Fruit fly (Drosophila melanogaster) whole organism, embryonic: ENCODE measurements around the gene CG8136.
A peak's percentile ranks its signal among the peaks of the same experiment; 100 is the strongest.

Experiments
- Abd-B ChIP-seq: fragments of 200-800 bp; sonication (Bioruptor generic); optimal IDR thresholded peaks from 2 replicates; lab custom pipeline; 2018; ENCODE audit warnings: missing biosample characterization, mild to moderate bottlenecking, missing genetic modification characterization, moderate library complexity
- B-H2 ChIP-seq: fragments of 200-800 bp; sonication (Bioruptor generic); optimal IDR thresholded peaks from 2 replicates; lab custom pipeline; 2018; ENCODE audit warnings: missing biosample characterization, mild to moderate bottlenecking, missing genetic modification characterization
- CG11560 ChIP-seq: fragments of 200-800 bp; sonication (Bioruptor generic); IDR thresholded peaks from 3 replicates; pipeline ENCODE4 v1.3.6; 2022; ENCODE audit warnings: missing biosample characterization, missing genetic modification characterization
- CG12299 ChIP-seq: fragments of 200-800 bp; sonication (Bioruptor generic); optimal IDR thresholded peaks from 2 replicates; lab custom pipeline; 2018; ENCODE audit warnings: missing biosample characterization, mild to moderate bottlenecking, missing genetic modification characterization
- CG12744 ChIP-seq: fragments of 200-800 bp; sonication (Bioruptor generic); optimal IDR thresholded peaks from 2 replicates; lab custom pipeline; 2016; ENCODE audit warnings: missing biosample characterization, missing genetic modification characterization
- CG12769 ChIP-seq: fragments of 200-800 bp; sonication (Bioruptor generic); optimal IDR thresholded peaks from 2 replicates; lab custom pipeline; 2019; ENCODE audit warnings: missing biosample characterization, mild to moderate bottlenecking, missing genetic modification characterization, moderate library complexity
- CG13424 ChIP-seq: fragments of 200-800 bp; sonication (Bioruptor generic); optimal IDR thresholded peaks from 2 replicates; lab custom pipeline; 2019; ENCODE audit warnings: missing biosample characterization, mild to moderate bottlenecking, missing genetic modification characterization, moderate library complexity
- CG14667 ChIP-seq: fragments of 200-800 bp; sonication (Bioruptor generic); IDR thresholded peaks from 2 replicates; pipeline ENCODE4 v1.3.6; 2022; ENCODE audit warnings: missing biosample characterization, missing genetic modification characterization
- CG15514 ChIP-seq: fragments of 200-800 bp; sonication (Bioruptor generic); optimal IDR thresholded peaks from 3 replicates; lab custom pipeline; 2017; ENCODE audit warnings: missing biosample characterization, missing genetic modification characterization, mild to moderate bottlenecking, moderate library complexity, missing genetic modification reagents
- CG17361 ChIP-seq: fragments of 200-800 bp; sonication (Bioruptor generic); IDR thresholded peaks from 3 replicates; pipeline ENCODE4 v1.3.6; 2022; ENCODE audit warnings: missing biosample characterization, missing genetic modification characterization
- CG18011 ChIP-seq: fragments of 200-800 bp; sonication (Bioruptor generic); optimal IDR thresholded peaks from 2 replicates; lab custom pipeline; 2017; ENCODE audit warnings: missing biosample characterization, missing genetic modification characterization, mild to moderate bottlenecking, moderate library complexity, missing genotype
- CG2116 ChIP-seq: fragments of 200-800 bp; sonication (Bioruptor generic); optimal IDR thresholded peaks from 3 replicates; lab custom pipeline; 2018; ENCODE audit warnings: missing biosample characterization, mild to moderate bottlenecking, missing genetic modification characterization
- CG33213 ChIP-seq: fragments of 200-800 bp; sonication (Bioruptor generic); optimal IDR thresholded peaks from 3 replicates; lab custom pipeline; 2016; ENCODE audit warnings: missing biosample characterization, missing genetic modification characterization
- CG3407 ChIP-seq: fragments of 200-800 bp; sonication (Bioruptor generic); optimal IDR thresholded peaks from 2 replicates; lab custom pipeline; 2018; ENCODE audit warnings: missing biosample characterization, mild to moderate bottlenecking, missing genetic modification characterization
- CG4404 ChIP-seq: fragments of 200-800 bp; sonication (Bioruptor generic); IDR thresholded peaks from 2 replicates; pipeline ENCODE4 v1.3.6; 2022; ENCODE audit warnings: missing biosample characterization, missing genetic modification characterization
- CG7786 ChIP-seq: fragments of 200-800 bp; sonication (Bioruptor generic); optimal IDR thresholded peaks from 2 replicates; lab custom pipeline; 2016; ENCODE audit warnings: missing biosample characterization, missing genetic modification characterization
- CG9727 ChIP-seq: fragments of 200-800 bp; sonication (Bioruptor generic); optimal IDR thresholded peaks from 3 replicates; lab custom pipeline; 2017; ENCODE audit warnings: missing biosample characterization, mild to moderate bottlenecking, missing genetic modification characterization
- CG9817 ChIP-seq: fragments of 200-800 bp; sonication (Bioruptor generic); optimal IDR thresholded peaks from 2 replicates; lab custom pipeline; 2018; ENCODE audit warnings: missing biosample characterization, mild to moderate bottlenecking, missing genetic modification characterization, moderate library complexity
- CoRest ChIP-seq: fragments of 200-800 bp; sonication (Bioruptor generic); optimal IDR thresholded peaks from 3 replicates; lab custom pipeline; 2018; ENCODE audit warnings: missing biosample characterization, mild to moderate bottlenecking, missing genetic modification characterization, moderate library complexity
- Dek ChIP-seq: fragments of 200-800 bp; sonication (Bioruptor generic); optimal IDR thresholded peaks from 3 replicates; lab custom pipeline; 2019; ENCODE audit warnings: missing biosample characterization, mild to moderate bottlenecking, missing genetic modification characterization, moderate library complexity
- HHEX ChIP-seq: fragments of 200-800 bp; sonication (Bioruptor generic); optimal IDR thresholded peaks from 3 replicates; lab custom pipeline; 2017; ENCODE audit warnings: missing biosample characterization, mild to moderate bottlenecking, missing genetic modification characterization, missing genetic modification reagents
- Hmr ChIP-seq: fragments of 200-800 bp; sonication (Bioruptor generic); optimal IDR thresholded peaks from 3 replicates; lab custom pipeline; 2017; ENCODE audit warnings: mild to moderate bottlenecking, missing biosample characterization, missing genetic modification reagents, missing genetic modification characterization
- Hsf ChIP-seq: fragments of 200-800 bp; sonication (Bioruptor generic); optimal IDR thresholded peaks from 3 replicates; lab custom pipeline; 2016; ENCODE audit warnings: missing biosample characterization, missing genetic modification characterization
- Kr ChIP-seq: fragments of 200-800 bp; sonication (Bioruptor generic); optimal IDR thresholded peaks from 2 replicates; lab custom pipeline; 2017; ENCODE audit warnings: missing biosample characterization, mild to moderate bottlenecking, missing genetic modification characterization
- MBD-R2 ChIP-seq: fragments of 200-800 bp; sonication (Bioruptor generic); IDR thresholded peaks from 2 replicates; pipeline ENCODE4 v1.3.6; 2022; ENCODE audit warnings: missing biosample characterization, missing genetic modification characterization
- Oli ChIP-seq: fragments of 200-800 bp; sonication (Bioruptor generic); optimal IDR thresholded peaks from 2 replicates; lab custom pipeline; 2018; ENCODE audit warnings: missing biosample characterization, mild to moderate bottlenecking, missing genetic modification characterization, moderate library complexity
- Ptx1 ChIP-seq: fragments of 200-800 bp; sonication (Bioruptor generic); IDR thresholded peaks from 2 replicates; pipeline ENCODE4 v1.3.6; 2022; ENCODE audit warnings: missing biosample characterization, missing genetic modification characterization
- Ravus ChIP-seq: fragments of 200-800 bp; sonication (Bioruptor generic); IDR thresholded peaks from 2 replicates; pipeline ENCODE4 v1.3.6; 2022; ENCODE audit warnings: missing biosample characterization, missing genetic modification characterization
- Rx ChIP-seq: fragments of 200-800 bp; sonication (Bioruptor generic); IDR thresholded peaks from 2 replicates; pipeline ENCODE4 v1.3.6; 2022; ENCODE audit warnings: missing biosample characterization, missing genetic modification characterization
- Sox100B ChIP-seq: fragments of 200-800 bp; sonication (Bioruptor generic); optimal IDR thresholded peaks from 3 replicates; lab custom pipeline; 2018; ENCODE audit warnings: missing biosample characterization, mild to moderate bottlenecking, missing genetic modification characterization
- ab ChIP-seq: fragments of 200-800 bp; sonication (Bioruptor generic); optimal IDR thresholded peaks from 2 replicates; lab custom pipeline; 2016; ENCODE audit warnings: missing biosample characterization, missing genetic modification characterization
- abd-A ChIP-seq: fragments of 200-800 bp; sonication (Bioruptor generic); optimal IDR thresholded peaks from 3 replicates; lab custom pipeline; 2019; ENCODE audit warnings: missing biosample characterization, mild to moderate bottlenecking, missing genetic modification characterization, moderate library complexity
- amos ChIP-seq: fragments of 200-800 bp; sonication (Bioruptor generic); IDR thresholded peaks from 2 replicates; pipeline ENCODE4 v1.3.6; 2022; ENCODE audit warnings: missing biosample characterization, missing genetic modification characterization; ENCODE audit not compliant: partially characterized antibody
- ap ChIP-seq: fragments of 200-800 bp; sonication (Bioruptor generic); IDR thresholded peaks from 2 replicates; pipeline ENCODE4 v1.3.6; 2022; ENCODE audit warnings: missing biosample characterization, missing genetic modification characterization
- ato ChIP-seq: fragments of 200-800 bp; sonication (Bioruptor generic); IDR thresholded peaks from 2 replicates; pipeline ENCODE4 v1.3.6; 2022; ENCODE audit warnings: missing biosample characterization, missing genetic modification characterization; ENCODE audit not compliant: partially characterized antibody
- chif ChIP-seq, 2 experiments: fragments of 200-800 bp; sonication (Bioruptor generic); optimal IDR thresholded peaks; 3 replicates each; lab custom pipeline; 2016; ENCODE audit warnings: missing biosample characterization in 2 of 2, missing genetic modification characterization in 2 of 2
- chm ChIP-seq: fragments of 200-800 bp; sonication (Bioruptor generic); IDR thresholded peaks from 2 replicates; pipeline ENCODE4 v1.3.6; 2022; ENCODE audit warnings: missing biosample characterization, missing genetic modification characterization
- dmrt11E ChIP-seq: fragments of 200-800 bp; sonication (Bioruptor generic); optimal IDR thresholded peaks from 3 replicates; lab custom pipeline; 2018; ENCODE audit warnings: missing biosample characterization, mild to moderate bottlenecking, missing genetic modification characterization, moderate library complexity
- fd3F ChIP-seq: fragments of 200-800 bp; sonication (Bioruptor generic); optimal IDR thresholded peaks from 2 replicates; lab custom pipeline; 2018; ENCODE audit warnings: missing biosample characterization, mild to moderate bottlenecking, missing genetic modification characterization, moderate library complexity
- gce ChIP-seq: fragments of 200-800 bp; sonication (Bioruptor generic); IDR thresholded peaks from 3 replicates; pipeline ENCODE4 v1.3.6; 2022; ENCODE audit warnings: missing biosample characterization, missing genetic modification characterization
- grn ChIP-seq: fragments of 200-800 bp; sonication (Bioruptor generic); optimal IDR thresholded peaks from 3 replicates; lab custom pipeline; 2017; ENCODE audit warnings: missing biosample characterization, missing genetic modification characterization
- hb ChIP-seq: fragments of 200-800 bp; sonication (Bioruptor generic); IDR thresholded peaks from 3 replicates; pipeline ENCODE4 v1.3.6; 2022; ENCODE audit warnings: missing biosample characterization, missing genetic modification characterization; ENCODE audit not compliant: partially characterized antibody
- odd ChIP-seq: fragments of 200-800 bp; sonication (Bioruptor generic); optimal IDR thresholded peaks from 2 replicates; lab custom pipeline; 2017; ENCODE audit warnings: missing biosample characterization, mild to moderate bottlenecking, missing genetic modification characterization
- pros ChIP-seq: fragments of 200-800 bp; sonication (Bioruptor generic); optimal IDR thresholded peaks from 3 replicates; lab custom pipeline; 2019; ENCODE audit warnings: missing biosample characterization, mild to moderate bottlenecking, missing genetic modification characterization, moderate library complexity
- run ChIP-seq: fragments of 200-800 bp; sonication (Bioruptor generic); optimal IDR thresholded peaks from 3 replicates; lab custom pipeline; 2018; ENCODE audit warnings: missing biosample characterization, mild to moderate bottlenecking, missing genetic modification characterization
- sc ChIP-seq, 3 experiments: fragments of >200 bp in 2 of 3; fragments of 200-800 bp in 1 of 3; sonication (Bioruptor generic) in 1 of 3; optimal IDR thresholded peaks; 2 replicates in 2 of 3; 3 replicates in 1 of 3; lab custom pipeline; 2017; ENCODE audit warnings: mild to moderate bottlenecking in 1 of 3, missing biosample characterization in 1 of 3, missing genetic modification characterization in 1 of 3, missing genetic modification reagents in 1 of 3
- seq ChIP-seq: fragments of 200-800 bp; sonication (Bioruptor generic); IDR thresholded peaks from 2 replicates; pipeline ENCODE4 v1.3.6; 2022; ENCODE audit warnings: missing biosample characterization, missing genetic modification characterization
- slp2 ChIP-seq: fragments of 200-800 bp; sonication (Bioruptor generic); optimal IDR thresholded peaks from 2 replicates; lab custom pipeline; 2016; ENCODE audit warnings: missing biosample characterization, missing genetic modification characterization
- tna ChIP-seq: fragments of 200-800 bp; sonication (Bioruptor generic); IDR thresholded peaks from 2 replicates; pipeline ENCODE4 v1.3.6; 2022; ENCODE audit warnings: missing biosample characterization, missing genetic modification characterization; ENCODE audit not compliant: partially characterized antibody

CG8136 gene

DNA sequence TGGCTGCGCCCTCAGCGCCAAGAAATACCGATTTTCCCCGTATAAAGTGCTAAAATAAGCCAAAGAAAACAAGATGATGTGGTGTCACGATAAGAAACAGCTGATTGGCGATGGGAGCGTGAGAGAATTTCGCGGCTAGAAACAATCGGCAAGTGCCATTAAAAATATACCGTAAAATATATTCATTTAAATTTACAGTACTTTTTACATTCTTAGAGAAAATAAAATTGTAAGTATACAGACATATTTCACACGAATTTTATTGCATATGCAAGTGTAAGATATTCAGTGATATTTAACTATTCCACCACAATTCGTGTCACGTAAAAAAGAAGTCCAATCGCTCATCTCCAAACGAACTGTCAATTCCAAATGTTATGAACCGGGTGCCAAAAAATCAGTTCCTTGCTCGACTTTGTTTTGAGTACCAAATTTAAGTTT, 44.6 kb upstream of the CG8136 start, which contains the start of the genes Unc50, CG11755 and CG8043 (continued):
- TF ChIP-seq pros (peak; percentile 42), CG7786 (peak; percentile 60), CG17361 (GFP tag; lab: Robert Waterston, UW) (peak; percentile 88), chif (GFP tag; optimal IDR thresholded peaks at IDR 0.05; lab: Kevin White, UChicago) (peak; percentile 53 to 74), CG14667 (peak; percentile 75), Ptx1 (GFP tag; lab: Robert Waterston, UW) (peak; percentile 75), CG12299 (tag; lab: Kevin White, UChicago) (peak; percentile 28), grn (GFP tag; lab: Kevin White, UChicago) (peak; percentile 100), tna (GFP tag; lab: Robert Waterston, UW) (peak; percentile 84; the same call in 1 of the 2 replicates), Ravus (peak; percentile 10; the same call in 1 of the 2 replicates), fd3F (GFP tag; lab: Kevin White, UChicago) (peak; percentile 65), CG18011 (GFP tag; lab: Kevin White, UChicago) (peak; percentile 70), CG3407 (GFP tag; lab: Kevin White, UChicago) (peak; percentile 53), dmrt11E (tag; lab: Kevin White, UChicago) (peak; percentile 77), Kr (no peak), Rx (GFP tag; lab: Robert Waterston, UW) (peak; percentile 46; the same call in 1 of the 2 replicates), CG12744 (GFP tag; lab: Kevin White, UChicago) (peak; percentile 65), ap (peak; percentile 34; the same call in 1 of the 2 replicates), CG33213 (peak; percentile 59), ato (GFP tag; lab: Robert Waterston, UW) (peak; percentile 74; the same call in 1 of the 2 replicates), Hmr (GFP tag; lab: Kevin White, UChicago) (peak; percentile 84), slp2 (GFP tag; lab: Kevin White, UChicago) (peak; percentile 43), CoRest (tag; lab: Kevin White, UChicago) (peak; percentile 89), hb (peak; percentile 99), run (tag; lab: Kevin White, UChicago) (peak; percentile 26), CG13424 (peak; percentile 84), CG4404 (GFP tag; lab: Robert Waterston, UW) (peak; percentile 78), CG15514 (GFP tag; lab: Kevin White, UChicago) (peak; percentile 96), ab (GFP tag; lab: Kevin White, UChicago) (no peak), CG9727 (peak; percentile 82), MBD-R2 (GFP tag; lab: Robert Waterston, UW) (peak; percentile 95), Oli (peak; percentile 64), CG12769 (tag; lab: Kevin White, UChicago) (no peak), chm (no peak), CG2116 (GFP tag; lab: Kevin White, UChicago) (peak; percentile 67), odd (peak; percentile 47), abd-A (tag; lab: Kevin White, UChicago) (no peak), amos (GFP tag; lab: Robert Waterston, UW) (peak; percentile 93), sc (optimal IDR thresholded peaks at IDR 0.05; lab: Kevin White, UChicago) (no peak), sc (GFP tag; optimal IDR thresholded peaks at IDR 0.05; lab: Kevin White, UChicago) (peak; percentile 29), Abd-B (GFP tag; lab: Kevin White, UChicago) (peak; percentile 83), Hsf (GFP tag; lab: Kevin White, UChicago) (peak; percentile 88), CG9817 (peak; percentile 82), B-H2 (GFP tag; lab: Kevin White, UChicago) (peak; percentile 80), seq (GFP tag; lab: Robert Waterston, UW) (peak; percentile 48; the same call in 1 of the 2 replicates), Dek (tag; lab: Kevin White, UChicago) (peak; percentile 59), gce (GFP tag; lab: Robert Waterston, UW) (no peak), CG11560 (no peak), Sox100B (peak; percentile 73), HHEX (GFP tag; lab: Kevin White, UChicago) (peak; percentile 56)
